Fruit fly (Drosophila melanogaster): ENCODE measurements around the gene Galk.

Galk gene

dm6 chr3L:8952549-8953198 is 33.2 kb downstream of the Galk start:
- TF ChIP-seq dsf (GFP tag; optimal IDR thresholded peaks at IDR 0.05; ENCODE audit: borderline replicate concordance) = no peak
- no peak for TF ChIP-seq woc (GFP tag; optimal IDR thresholded peaks at IDR 0.05)
- TF ChIP-seq HLH106 (tag; optimal IDR thresholded peaks at IDR 0.05) = no peak
- TF ChIP-seq CrebA (GFP tag; optimal IDR thresholded peaks at IDR 0.05; ENCODE audit: borderline replicate concordance) = no peak
- no peak for TF ChIP-seq br (GFP tag; optimal IDR thresholded peaks at IDR 0.05)
- TF ChIP-seq N (GFP tag; optimal IDR thresholded peaks at IDR 0.05) = no peak
- no peak for TF ChIP-seq h (GFP tag; optimal IDR thresholded peaks at IDR 0.05)

- TF ChIP-seq dsf (GFP tag; optimal IDR thresholded peaks at IDR 0.05; ENCODE audit: borderline replicate concordance) = no peak
- TF ChIP-seq Hr83 (GFP tag; optimal IDR thresholded peaks at IDR 0.05; ENCODE audit: poor library complexity, severe bottlenecking) = peak; percentile 1
Measured at dm6 chr3L:8951507-8951906, 34.4 kb downstream of the Galk start.

dm6 chr3L:8950955-8951354 is 34.9 kb downstream of the Galk start:
- TF ChIP-seq jim (GFP tag; optimal IDR thresholded peaks at IDR 0.05) (no peak), sv (GFP tag; optimal IDR thresholded peaks at IDR 0.05) (no peak), Vsx2 (GFP tag; optimal IDR thresholded peaks at IDR 0.05; ENCODE audit: partially characterized antibody) (no peak), Rel (GFP tag; optimal IDR thresholded peaks at IDR 0.05) (no peak), Rel (tag; optimal IDR thresholded peaks at IDR 0.05) (no peak), Abd-B (GFP tag; optimal IDR thresholded peaks at IDR 0.05) (no peak), pan (optimal IDR thresholded peaks at IDR 0.05) (no peak), OdsH (GFP tag; optimal IDR thresholded peaks at IDR 0.05) (no peak), lola (GFP tag; optimal IDR thresholded peaks at IDR 0.05) (no peak), Hr78 (GFP tag; optimal IDR thresholded peaks at IDR 0.05) (no peak), HLH106 (tag; optimal IDR thresholded peaks at IDR 0.05) (no peak), foxo (GFP tag; optimal IDR thresholded peaks at IDR 0.05) (no peak), CG9705 (GFP tag; optimal IDR thresholded peaks at IDR 0.05) (no peak), dmrt93B (GFP tag; optimal IDR thresholded peaks at IDR 0.05) (no peak), woc (GFP tag; optimal IDR thresholded peaks at IDR 0.05) (no peak), Dif (GFP tag; optimal IDR thresholded peaks at IDR 0.05; ENCODE audit: partially characterized antibody) (no peak), Myc (optimal IDR thresholded peaks at IDR 0.05) (no peak), Hnf4 (GFP tag; optimal IDR thresholded peaks at IDR 0.05) (no peak), dl (GFP tag; optimal IDR thresholded peaks at IDR 0.05; ENCODE audit: insufficient read depth in 1 of 2, partially characterized antibody in 2 of 2) (no peak), sage (GFP tag; optimal IDR thresholded peaks at IDR 0.05) (no peak)

- TF ChIP-seq Dfd (GFP tag; optimal IDR thresholded peaks at IDR 0.05) = peak; percentile 57
- TF ChIP-seq lola (GFP tag; optimal IDR thresholded peaks at IDR 0.05) = no peak
- no peak for TF ChIP-seq brk (GFP tag; optimal IDR thresholded peaks at IDR 0.05)
- TF ChIP-seq dsf (GFP tag; optimal IDR thresholded peaks at IDR 0.05; ENCODE audit: borderline replicate concordance) = no peak
- TF ChIP-seq sage (GFP tag; optimal IDR thresholded peaks at IDR 0.05) = no peak
- no peak for TF ChIP-seq Dif (GFP tag; optimal IDR thresholded peaks at IDR 0.05; ENCODE audit: partially characterized antibody)
Measured at dm6 chr3L:8949823-8950222, 36.1 kb downstream of the Galk start.

dm6 chr3L:8947848-8948494 is 37.9 kb downstream of the Galk start:
- TF ChIP-seq Mio (GFP tag; optimal IDR thresholded peaks at IDR 0.05) (no peak), N (GFP tag; optimal IDR thresholded peaks at IDR 0.05) (no peak), foxo (GFP tag; optimal IDR thresholded peaks at IDR 0.05) (no peak), brk (GFP tag; optimal IDR thresholded peaks at IDR 0.05) (no peak), sage (GFP tag; optimal IDR thresholded peaks at IDR 0.05) (no peak), fru (GFP tag; optimal IDR thresholded peaks at IDR 0.05) (no peak), jim (GFP tag; optimal IDR thresholded peaks at IDR 0.05) (no peak), br (GFP tag; optimal IDR thresholded peaks at IDR 0.05) (no peak), rgr (GFP tag; optimal IDR thresholded peaks at IDR 0.05) (no peak), dsf (GFP tag; optimal IDR thresholded peaks at IDR 0.05; ENCODE audit: borderline replicate concordance) (no peak), Dif (GFP tag; optimal IDR thresholded peaks at IDR 0.05; ENCODE audit: partially characterized antibody) (no peak), ey (GFP tag; optimal IDR thresholded peaks at IDR 0.05) (no peak), Abd-B (GFP tag; optimal IDR thresholded peaks at IDR 0.05) (no peak), CG9705 (GFP tag; optimal IDR thresholded peaks at IDR 0.05) (no peak), Jra (GFP tag; optimal IDR thresholded peaks at IDR 0.05) (no peak), Sp1 (GFP tag; optimal IDR thresholded peaks at IDR 0.05) (no peak), woc (GFP tag; optimal IDR thresholded peaks at IDR 0.05) (no peak), h (GFP tag; optimal IDR thresholded peaks at IDR 0.05) (no peak), OdsH (GFP tag; optimal IDR thresholded peaks at IDR 0.05) (no peak), Vsx2 (GFP tag; optimal IDR thresholded peaks at IDR 0.05; ENCODE audit: partially characterized antibody) (no peak)
